Comparison of ENCODE assay signal across 1 fruit fly cellular context in genomic region chr3L:554577-554976, dm6.
A peak's percentile ranks its signal among the peaks of the same experiment; 100 is the strongest.
TF ChIP-seq lines count a peak whose summit lies in the region.

No protein-coding gene starts in this region.

TF ChIP-seq in whole organism, embryonic, 481 proteins besides CTCF, POLR2A, EP300 and RAD21 (continued from another document and continues in another):
- TF ChIP-seq Aef1 (GFP tag; IDR thresholded peaks at IDR 0.05; lab: Robert Waterston, UW) = peak; percentile 42; the same call in 2 of the 3 replicates
- TF ChIP-seq CG9817 (tag; optimal IDR thresholded peaks at IDR 0.05; lab: Kevin White, UChicago) = peak; percentile 37
- TF ChIP-seq jigr1 (GFP tag; IDR thresholded peaks at IDR 0.05; lab: Robert Waterston, UW) = no peak
- no peak for TF ChIP-seq wek (GFP tag; optimal IDR thresholded peaks at IDR 0.05; lab: Kevin White, UChicago)
- no peak for TF ChIP-seq Mes4 (GFP tag; optimal IDR thresholded peaks at IDR 0.05; lab: Kevin White, UChicago)
- peak; percentile 52 for TF ChIP-seq CG10209 (GFP tag; optimal IDR thresholded peaks at IDR 0.05; lab: Kevin White, UChicago)
- TF ChIP-seq grn (GFP tag; optimal IDR thresholded peaks at IDR 0.05; lab: Kevin White, UChicago) = no peak
- no peak for TF ChIP-seq CG5180 (GFP tag; optimal IDR thresholded peaks at IDR 0.05; lab: Kevin White, UChicago)
- no peak for TF ChIP-seq CG10543 (GFP tag; optimal IDR thresholded peaks at IDR 0.05; lab: Kevin White, UChicago)
- TF ChIP-seq CG12744 (GFP tag; optimal IDR thresholded peaks at IDR 0.05; lab: Kevin White, UChicago) = peak; percentile 26
- peak; percentile 37 for TF ChIP-seq Sox100B (GFP tag; optimal IDR thresholded peaks at IDR 0.05; lab: Kevin White, UChicago)
- TF ChIP-seq ewg (GFP tag; optimal IDR thresholded peaks at IDR 0.05; lab: Kevin White, UChicago) = peak; percentile 5
- peak; percentile 53 for TF ChIP-seq CG31441 (GFP tag; IDR thresholded peaks at IDR 0.05; lab: Robert Waterston, UW)
- TF ChIP-seq sug (tag; optimal IDR thresholded peaks at IDR 0.05; lab: Kevin White, UChicago) = no peak
- TF ChIP-seq nom (GFP tag; optimal IDR thresholded peaks at IDR 0.05; lab: Kevin White, UChicago) = no peak
- no peak for TF ChIP-seq pfk (GFP tag; optimal IDR thresholded peaks at IDR 0.05; lab: Kevin White, UChicago)
- TF ChIP-seq CG10462 (GFP tag; optimal IDR thresholded peaks at IDR 0.05; lab: Kevin White, UChicago) = no peak
- TF ChIP-seq CG2202 (tag; optimal IDR thresholded peaks at IDR 0.05; lab: Kevin White, UChicago) = no peak
- no peak for TF ChIP-seq pros (GFP tag; optimal IDR thresholded peaks at IDR 0.05; lab: Kevin White, UChicago)
- no peak for TF ChIP-seq Max (GFP tag; optimal IDR thresholded peaks at IDR 0.05; lab: Kevin White, UChicago)
- peak; percentile 58 for TF ChIP-seq Sox102F (GFP tag; optimal IDR thresholded peaks at IDR 0.05; lab: Kevin White, UChicago)
- peak; percentile 49 for TF ChIP-seq CoRest (tag; optimal IDR thresholded peaks at IDR 0.05; lab: Kevin White, UChicago)
- TF ChIP-seq ro (GFP tag; IDR thresholded peaks at IDR 0.05; lab: Robert Waterston, UW) = no peak
- TF ChIP-seq CG30431 (GFP tag; optimal IDR thresholded peaks at IDR 0.05; lab: Kevin White, UChicago) = no peak
- no peak for TF ChIP-seq Nf-YB (GFP tag; optimal IDR thresholded peaks at IDR 0.05; lab: Kevin White, UChicago)
- peak; percentile 60; the same call in 2 of the 3 replicates for TF ChIP-seq zfh1 (GFP tag; IDR thresholded peaks at IDR 0.05; lab: Robert Waterston, UW)
- TF ChIP-seq Dll (GFP tag; IDR thresholded peaks at IDR 0.05; lab: Robert Waterston, UW; ENCODE audit: partially characterized antibody) = no peak
- TF ChIP-seq dysf (GFP tag; IDR thresholded peaks at IDR 0.05; lab: Robert Waterston, UW) = peak; percentile 76
- no peak for TF ChIP-seq CG7372 (GFP tag; IDR thresholded peaks at IDR 0.05; lab: Robert Waterston, UW)
- TF ChIP-seq Xrp1 (GFP tag; IDR thresholded peaks at IDR 0.05; lab: Robert Waterston, UW) = peak; percentile 71
- TF ChIP-seq Sry-β (GFP tag; optimal IDR thresholded peaks at IDR 0.05; lab: Kevin White, UChicago) = no peak
- peak; percentile 30 for TF ChIP-seq CG10654 (GFP tag; optimal IDR thresholded peaks at IDR 0.05; lab: Kevin White, UChicago)
- TF ChIP-seq dmrt99B (tag; optimal IDR thresholded peaks at IDR 0.05; lab: Kevin White, UChicago) = peak; percentile 64
- no peak for TF ChIP-seq sc (optimal IDR thresholded peaks at IDR 0.05; lab: Kevin White, UChicago)
- TF ChIP-seq sc (GFP tag; optimal IDR thresholded peaks at IDR 0.05; lab: Kevin White, UChicago) = no peak
- TF ChIP-seq vvl (GFP tag; IDR thresholded peaks at IDR 0.05; lab: Robert Waterston, UW) = peak; percentile 80
- no peak for TF ChIP-seq mld (GFP tag; IDR thresholded peaks at IDR 0.05; lab: Robert Waterston, UW; ENCODE audit: partially characterized antibody)
- TF ChIP-seq yki (optimal IDR thresholded peaks at IDR 0.05; lab: Kevin White, UChicago) = no peak
- no peak for TF ChIP-seq CG4404 (GFP tag; IDR thresholded peaks at IDR 0.05; lab: Robert Waterston, UW)
- TF ChIP-seq wor (GFP tag; IDR thresholded peaks at IDR 0.05; lab: Robert Waterston, UW) = no peak
- TF ChIP-seq CG4617 (GFP tag; optimal IDR thresholded peaks at IDR 0.05; lab: Kevin White, UChicago; ENCODE audit: borderline replicate concordance) = no peak
- TF ChIP-seq eve (GFP tag; optimal IDR thresholded peaks at IDR 0.05; lab: Kevin White, UChicago) = no peak
- TF ChIP-seq CG1233 (GFP tag; optimal IDR thresholded peaks at IDR 0.05; lab: Kevin White, UChicago) = no peak
- peak; percentile 18 for TF ChIP-seq pho (GFP tag; optimal IDR thresholded peaks at IDR 0.05; lab: Kevin White, UChicago)
- peak; percentile 6 for TF ChIP-seq cato (GFP tag; optimal IDR thresholded peaks at IDR 0.05; lab: Kevin White, UChicago; ENCODE audit: borderline replicate concordance)
- no peak for TF ChIP-seq dmrt11E (tag; optimal IDR thresholded peaks at IDR 0.05; lab: Kevin White, UChicago)
- TF ChIP-seq CG34422 (GFP tag; IDR thresholded peaks at IDR 0.05; lab: Robert Waterston, UW) = no peak
- no peak for TF ChIP-seq CG4360 (GFP tag; IDR thresholded peaks at IDR 0.05; lab: Robert Waterston, UW)
- TF ChIP-seq CG15011 (GFP tag; optimal IDR thresholded peaks at IDR 0.05; lab: Kevin White, UChicago) = no peak
- TF ChIP-seq CG17568 (GFP tag; optimal IDR thresholded peaks at IDR 0.05; lab: Kevin White, UChicago) = no peak
- TF ChIP-seq CG12236 (GFP tag; optimal IDR thresholded peaks at IDR 0.05; lab: Kevin White, UChicago) = no peak
- peak; percentile 61 for TF ChIP-seq scrt (GFP tag; optimal IDR thresholded peaks at IDR 0.05; lab: Kevin White, UChicago)
- TF ChIP-seq CG18599 (GFP tag; optimal IDR thresholded peaks at IDR 0.05; lab: Kevin White, UChicago) = peak; percentile 72
- TF ChIP-seq Gsc (GFP tag; IDR thresholded peaks at IDR 0.05; lab: Robert Waterston, UW) = no peak
- TF ChIP-seq chm (GFP tag; IDR thresholded peaks at IDR 0.05; lab: Robert Waterston, UW) = no peak
- TF ChIP-seq Ssrp (tag; optimal IDR thresholded peaks at IDR 0.05; lab: Kevin White, UChicago) = peak; percentile 16
- peak; percentile 58 for TF ChIP-seq unpg (GFP tag; optimal IDR thresholded peaks at IDR 0.05; lab: Kevin White, UChicago)
- TF ChIP-seq Ravus (GFP tag; IDR thresholded peaks at IDR 0.05; lab: Robert Waterston, UW) = no peak; the same call in 1 of the 2 replicates
- no peak for TF ChIP-seq CG4282 (GFP tag; optimal IDR thresholded peaks at IDR 0.05; lab: Kevin White, UChicago)
- TF ChIP-seq sens (GFP tag; lab: Kevin White, UChicago) = peak; percentile 87
- TF ChIP-seq fd102C (GFP tag; optimal IDR thresholded peaks at IDR 0.05; lab: Kevin White, UChicago) = no peak
- TF ChIP-seq sob (GFP tag; IDR thresholded peaks at IDR 0.05; lab: Robert Waterston, UW) = peak; percentile 64
- no peak for TF ChIP-seq CG10431 (GFP tag; optimal IDR thresholded peaks at IDR 0.05; lab: Kevin White, UChicago)
- TF ChIP-seq fd3F (GFP tag; optimal IDR thresholded peaks at IDR 0.05; lab: Kevin White, UChicago) = no peak
- peak; percentile 24; the same call in 1 of the 2 replicates for TF ChIP-seq E2f2 (GFP tag; IDR thresholded peaks at IDR 0.05; lab: Robert Waterston, UW)
- no peak for TF ChIP-seq Kr (GFP tag; optimal IDR thresholded peaks at IDR 0.05; lab: Kevin White, UChicago)
- no peak for TF ChIP-seq sqz (GFP tag; optimal IDR thresholded peaks at IDR 0.05; lab: Kevin White, UChicago)
- TF ChIP-seq CG30403 (GFP tag; optimal IDR thresholded peaks at IDR 0.05; lab: Kevin White, UChicago) = peak; percentile 57
- TF ChIP-seq CG13775 (GFP tag; optimal IDR thresholded peaks at IDR 0.05; lab: Kevin White, UChicago) = peak; percentile 29
- TF ChIP-seq CG9797 (GFP tag; optimal IDR thresholded peaks at IDR 0.05; lab: Kevin White, UChicago) = no peak
- peak; percentile 8 for TF ChIP-seq bcd (GFP tag; optimal IDR thresholded peaks at IDR 0.05; lab: Kevin White, UChicago)
- no peak for TF ChIP-seq psq (GFP tag; optimal IDR thresholded peaks at IDR 0.05; lab: Kevin White, UChicago)
- TF ChIP-seq h (optimal IDR thresholded peaks at IDR 0.05; lab: Kevin White, UChicago) = no peak
- no peak for TF ChIP-seq Side (GFP tag; optimal IDR thresholded peaks at IDR 0.05; lab: Kevin White, UChicago)
- peak; percentile 70 for TF ChIP-seq CG7839 (tag; optimal IDR thresholded peaks at IDR 0.05; lab: Kevin White, UChicago)
- no peak for TF ChIP-seq CrebB (tag; optimal IDR thresholded peaks at IDR 0.05; lab: Kevin White, UChicago)
- TF ChIP-seq gcm2 (GFP tag; optimal IDR thresholded peaks at IDR 0.05; lab: Kevin White, UChicago) = peak; percentile 26
- TF ChIP-seq ranshi (GFP tag; IDR thresholded peaks at IDR 0.05; lab: Robert Waterston, UW) = peak; percentile 65
- TF ChIP-seq Poxn (GFP tag; IDR thresholded peaks at IDR 0.05; lab: Robert Waterston, UW) = no peak
- peak; percentile 0 for TF ChIP-seq CG2875 (GFP tag; optimal IDR thresholded peaks at IDR 0.05; lab: Kevin White, UChicago)
- peak; percentile 13 for TF ChIP-seq CHES-1-like (GFP tag; optimal IDR thresholded peaks at IDR 0.05; lab: Kevin White, UChicago)
- TF ChIP-seq H15 (GFP tag; IDR thresholded peaks at IDR 0.05; lab: Robert Waterston, UW) = no peak
- peak; percentile 25 for TF ChIP-seq Hey (tag; optimal IDR thresholded peaks at IDR 0.05; lab: Kevin White, UChicago)
- TF ChIP-seq tio (GFP tag; optimal IDR thresholded peaks at IDR 0.05; lab: Kevin White, UChicago) = peak; percentile 29
- TF ChIP-seq CG11560 (tag; IDR thresholded peaks at IDR 0.05; lab: Robert Waterston, UW) = no peak; the same call in 2 of the 3 replicates
- peak; percentile 71 for TF ChIP-seq Dbx (GFP tag; IDR thresholded peaks at IDR 0.05; lab: Robert Waterston, UW)
- TF ChIP-seq Deaf1 (tag; optimal IDR thresholded peaks at IDR 0.05; lab: Kevin White, UChicago) = no peak
- TF ChIP-seq CG11085 (GFP tag; IDR thresholded peaks at IDR 0.05; lab: Robert Waterston, UW) = no peak
- TF ChIP-seq CG7745 (tag; optimal IDR thresholded peaks at IDR 0.05; lab: Kevin White, UChicago) = no peak
- TF ChIP-seq MESR4 (GFP tag; optimal IDR thresholded peaks at IDR 0.05; lab: Kevin White, UChicago) = no peak
- TF ChIP-seq toy (GFP tag; IDR thresholded peaks at IDR 0.05; lab: Robert Waterston, UW) = no peak
- no peak for TF ChIP-seq CG12769 (tag; optimal IDR thresholded peaks at IDR 0.05; lab: Kevin White, UChicago)
- no peak for TF ChIP-seq jumu (GFP tag; optimal IDR thresholded peaks at IDR 0.05; lab: Kevin White, UChicago)
- no peak for TF ChIP-seq gfzf (GFP tag; optimal IDR thresholded peaks at IDR 0.05; lab: Kevin White, UChicago)
- peak; percentile 48; the same call in 1 of the 3 replicates for TF ChIP-seq CG11695 (GFP tag; IDR thresholded peaks at IDR 0.05; lab: Robert Waterston, UW)
- no peak for TF ChIP-seq CG6791 (GFP tag; IDR thresholded peaks at IDR 0.05; lab: Robert Waterston, UW; ENCODE audit: partially characterized antibody)
- no peak for TF ChIP-seq gt (GFP tag; IDR thresholded peaks at IDR 0.05; lab: Robert Waterston, UW)
- peak; percentile 44 for TF ChIP-seq PHDP (tag; optimal IDR thresholded peaks at IDR 0.05; lab: Kevin White, UChicago)
- TF ChIP-seq ssp (GFP tag; IDR thresholded peaks at IDR 0.05; lab: Robert Waterston, UW) = peak; percentile 24; the same call in 1 of the 2 replicates
- TF ChIP-seq Dp (GFP tag; optimal IDR thresholded peaks at IDR 0.05; lab: Kevin White, UChicago) = no peak
- peak; percentile 0 for TF ChIP-seq run (tag; optimal IDR thresholded peaks at IDR 0.05; lab: Kevin White, UChicago)
- no peak for TF ChIP-seq CG16813 (GFP tag; IDR thresholded peaks at IDR 0.05; lab: Robert Waterston, UW; ENCODE audit: partially characterized antibody)
- peak; percentile 13 for TF ChIP-seq Hmx (GFP tag; optimal IDR thresholded peaks at IDR 0.05; lab: Kevin White, UChicago)
- TF ChIP-seq CG7357 (GFP tag; IDR thresholded peaks at IDR 0.05; lab: Robert Waterston, UW) = no peak
- TF ChIP-seq Atf6 (GFP tag; IDR thresholded peaks at IDR 0.05; lab: Robert Waterston, UW) = peak; percentile 56
- TF ChIP-seq Jarid2 (GFP tag; optimal IDR thresholded peaks at IDR 0.05; lab: Kevin White, UChicago) = no peak
- peak; percentile 30; the same call in 1 of the 2 replicates for TF ChIP-seq H2.0 (GFP tag; IDR thresholded peaks at IDR 0.05; lab: Robert Waterston, UW)
- no peak for TF ChIP-seq Hr39 (optimal IDR thresholded peaks at IDR 0.05; lab: Kevin White, UChicago)
- TF ChIP-seq CG13424 (tag; optimal IDR thresholded peaks at IDR 0.05; lab: Kevin White, UChicago) = peak; percentile 39
- no peak for TF ChIP-seq lov (optimal IDR thresholded peaks at IDR 0.05; lab: Kevin White, UChicago)
- TF ChIP-seq lov (GFP tag; IDR thresholded peaks at IDR 0.05; lab: Robert Waterston, UW) = no peak
- peak; percentile 18 for TF ChIP-seq MTF-1 (GFP tag; optimal IDR thresholded peaks at IDR 0.05; lab: Kevin White, UChicago; ENCODE audit: borderline replicate concordance)
- TF ChIP-seq CG10267 (tag; optimal IDR thresholded peaks at IDR 0.05; lab: Kevin White, UChicago) = peak; percentile 19
- no peak for TF ChIP-seq CG8765 (GFP tag; IDR thresholded peaks at IDR 0.05; lab: Robert Waterston, UW)
- 0 out of 3 replicates have a peak, but pooled peaks have one; percentile 23 for TF ChIP-seq Opbp (GFP tag; IDR thresholded peaks at IDR 0.05; lab: Robert Waterston, UW; ENCODE audit: partially characterized antibody)
- no peak for TF ChIP-seq fru (optimal IDR thresholded peaks at IDR 0.05; lab: Kevin White, UChicago)
- peak; percentile 19 to 67 for TF ChIP-seq bsh (GFP tag; optimal IDR thresholded peaks at IDR 0.05; lab: Kevin White, UChicago)
- no peak for TF ChIP-seq pzg (GFP tag; optimal IDR thresholded peaks at IDR 0.05; lab: Kevin White, UChicago)
- peak; percentile 52 for TF ChIP-seq ATbp (GFP tag; optimal IDR thresholded peaks at IDR 0.05; lab: Kevin White, UChicago)
- TF ChIP-seq CG7271 (tag; optimal IDR thresholded peaks at IDR 0.05; lab: Kevin White, UChicago) = no peak
- no peak for TF ChIP-seq CG4328 (GFP tag; optimal IDR thresholded peaks at IDR 0.05; lab: Kevin White, UChicago)
- TF ChIP-seq bab2 (GFP tag; optimal IDR thresholded peaks at IDR 0.05; lab: Kevin White, UChicago) = no peak
- TF ChIP-seq CG16863 (GFP tag; optimal IDR thresholded peaks at IDR 0.05; lab: Kevin White, UChicago) = peak; percentile 12
- TF ChIP-seq CG5245 (GFP tag; optimal IDR thresholded peaks at IDR 0.05; lab: Kevin White, UChicago) = peak; percentile 31
- peak; percentile 31 for TF ChIP-seq nerfin-1 (tag; optimal IDR thresholded peaks at IDR 0.05; lab: Kevin White, UChicago)
- TF ChIP-seq phol (tag; optimal IDR thresholded peaks at IDR 0.05; lab: Kevin White, UChicago) = peak; percentile 50
- peak in 1 of 2 experiments; percentile 26 for TF ChIP-seq chif (GFP tag; optimal IDR thresholded peaks at IDR 0.05; lab: Kevin White, UChicago)
- no peak for TF ChIP-seq Elba2 (GFP tag; optimal IDR thresholded peaks at IDR 0.05; lab: Kevin White, UChicago)
- TF ChIP-seq dan (GFP tag; IDR thresholded peaks at IDR 0.05; lab: Robert Waterston, UW) = no peak
- TF ChIP-seq CG17385 (GFP tag; optimal IDR thresholded peaks at IDR 0.05; lab: Kevin White, UChicago) = peak; percentile 33
- TF ChIP-seq gro (GFP tag; optimal IDR thresholded peaks at IDR 0.05; lab: Kevin White, UChicago) = peak; percentile 3
- TF ChIP-seq chinmo (GFP tag; IDR thresholded peaks at IDR 0.05; lab: Robert Waterston, UW; ENCODE audit: partially characterized antibody) = no peak
- no peak for TF ChIP-seq inv (GFP tag; IDR thresholded peaks at IDR 0.05; lab: Robert Waterston, UW; ENCODE audit: partially characterized antibody)
- TF ChIP-seq CG7987 (GFP tag; optimal IDR thresholded peaks at IDR 0.05; lab: Kevin White, UChicago) = no peak
- TF ChIP-seq E2f1 (GFP tag; IDR thresholded peaks at IDR 0.05; lab: Robert Waterston, UW) = peak; percentile 37; the same call in 1 of the 2 replicates
